Worm (Caenorhabditis elegans) whole organism, L1 larva: Measurements from ENCODE around the gene K05F6.8.

Experiments used
- C16A3.4 ChIP-seq: fragments of 150-350 bp; optimal IDR thresholded peaks from 2 replicates; lab custom pipeline; 2014; ENCODE audit warnings: missing biosample characterization, missing genetic modification characterization
- C34B4.2 ChIP-seq: sonication (generic microtip); optimal IDR thresholded peaks from 2 replicates; lab custom pipeline; 2017; ENCODE audit warnings: mild to moderate bottlenecking, missing genetic modification characterization, missing compliant biosample characterization
- Y116A8C.19 ChIP-seq: sonication (generic microtip); optimal IDR thresholded peaks from 2 replicates; lab custom pipeline; 2016; ENCODE audit warnings: missing compliant biosample characterization, missing genetic modification characterization, borderline replicate concordance
- ceh-63 ChIP-seq: fragments of 200-800 bp; sonication (Bioruptor generic); optimal IDR thresholded peaks from 2 replicates; lab custom pipeline; 2018; ENCODE audit warnings: mild to moderate bottlenecking, missing genetic modification characterization, missing compliant biosample characterization
- ceh-8 ChIP-seq: fragments of 200-800 bp; sonication (Bioruptor generic); optimal IDR thresholded peaks from 2 replicates; lab custom pipeline; 2018; ENCODE audit warnings: mild to moderate bottlenecking, missing genetic modification characterization, moderate library complexity, missing compliant biosample characterization
- ces-1 ChIP-seq: fragments of 150-350 bp; optimal IDR thresholded peaks from 2 replicates; lab custom pipeline; 2014; ENCODE audit warnings: missing biosample characterization, missing genetic modification reagents, missing genetic modification characterization
- dpl-1 ChIP-seq, 3 experiments: fragments of 150-350 bp in 2 of 3; sonication (generic microtip) in 1 of 3; optimal IDR thresholded peaks; 2 replicates each; lab custom pipeline; 2014 to 2017; ENCODE audit warnings: missing biosample characterization in 3 of 3, missing genetic modification characterization in 3 of 3, missing genetic modification reagents in 3 of 3
- efl-3 ChIP-seq: fragments of 200-800 bp; sonication (Bioruptor generic); optimal IDR thresholded peaks from 2 replicates; lab custom pipeline; 2018; ENCODE audit warnings: mild to moderate bottlenecking, missing genetic modification characterization, missing compliant biosample characterization
- elt-2 ChIP-seq: sonication (generic microtip); optimal IDR thresholded peaks from 2 replicates; lab custom pipeline; 2016; ENCODE audit warnings: missing genetic modification characterization, mild to moderate bottlenecking, inconsistent platforms, missing compliant biosample characterization, missing genetic modification reagents
- fkh-10 ChIP-seq: sonication (generic microtip); optimal IDR thresholded peaks from 2 replicates; lab custom pipeline; 2017; ENCODE audit warnings: missing biosample characterization, missing genetic modification reagents, missing genetic modification characterization
- fkh-4 ChIP-seq: sonication (generic microtip); optimal IDR thresholded peaks from 2 replicates; lab custom pipeline; 2016; ENCODE audit warnings: missing compliant biosample characterization, missing genetic modification characterization, borderline replicate concordance
- fos-1 ChIP-seq: fragments of 150-350 bp; optimal IDR thresholded peaks from 2 replicates; lab custom pipeline; 2014; ENCODE audit warnings: missing biosample characterization, missing genetic modification characterization
- irx-1 ChIP-seq: sonication (generic microtip); optimal IDR thresholded peaks from 2 replicates; lab custom pipeline; 2016; ENCODE audit warnings: missing genetic modification characterization, missing compliant biosample characterization
- isw-1 ChIP-seq: fragments of 200-800 bp; sonication (Bioruptor generic); IDR thresholded peaks from 2 replicates; pipeline ENCODE4 v1.3.6; 2022; ENCODE audit warnings: missing genetic modification characterization, missing compliant biosample characterization
- lin-13 ChIP-seq: fragments of 150-350 bp; optimal IDR thresholded peaks from 2 replicates; lab custom pipeline; 2014; ENCODE audit warnings: missing biosample characterization, missing genetic modification reagents, missing genetic modification characterization
- lin-14 ChIP-seq: fragments of 200-800 bp; sonication (Bioruptor generic); optimal IDR thresholded peaks from 2 replicates; lab custom pipeline; 2018; ENCODE audit warnings: mild to moderate bottlenecking, missing genetic modification characterization, moderate library complexity, missing compliant biosample characterization
- lir-3 ChIP-seq: sonication (generic microtip); optimal IDR thresholded peaks from 2 replicates; lab custom pipeline; 2016; ENCODE audit warnings: mild to moderate bottlenecking, missing genetic modification characterization, moderate library complexity, missing compliant biosample characterization; ENCODE audit not compliant: poor library complexity
- mab-9 ChIP-seq: fragments of 200-800 bp; sonication (Bioruptor generic); IDR thresholded peaks from 2 replicates; pipeline ENCODE4 v1.3.6; 2022; ENCODE audit warnings: missing genetic modification reagents, missing genetic modification characterization, missing compliant biosample characterization
- mep-1 ChIP-seq: fragments of 150-350 bp; optimal IDR thresholded peaks from 2 replicates; lab custom pipeline; 2014; ENCODE audit warnings: missing biosample characterization, missing genetic modification characterization
- nhr-12 ChIP-seq: sonication (generic microtip); optimal IDR thresholded peaks from 2 replicates; lab custom pipeline; 2017; ENCODE audit warnings: missing biosample characterization, missing genetic modification characterization
- nhr-237 ChIP-seq: fragments of 150-350 bp; optimal IDR thresholded peaks from 2 replicates; lab custom pipeline; 2014; ENCODE audit warnings: missing biosample characterization, missing genetic modification characterization
- nhr-47 ChIP-seq: sonication (generic microtip); optimal IDR thresholded peaks from 2 replicates; lab custom pipeline; 2016; ENCODE audit warnings: mild to moderate bottlenecking, missing genetic modification characterization, moderate library complexity, missing compliant biosample characterization
- nhr-76 ChIP-seq: sonication (generic microtip); optimal IDR thresholded peaks from 2 replicates; lab custom pipeline; 2017; ENCODE audit warnings: missing biosample characterization, missing genetic modification characterization
- nhr-77 ChIP-seq: fragments of 150-350 bp; optimal IDR thresholded peaks from 2 replicates; lab custom pipeline; 2014; ENCODE audit warnings: missing biosample characterization, missing genetic modification characterization
- pqm-1 ChIP-seq: sonication (generic microtip); optimal IDR thresholded peaks from 3 replicates; lab custom pipeline; 2017; ENCODE audit warnings: missing biosample characterization, missing genetic modification characterization
- rnt-1 ChIP-seq: sonication (generic microtip); optimal IDR thresholded peaks from 2 replicates; lab custom pipeline; 2016; ENCODE audit warnings: mild to moderate bottlenecking, missing genetic modification characterization, moderate library complexity, missing compliant biosample characterization
- snpc-4 ChIP-seq: fragments of 150-350 bp; optimal IDR thresholded peaks from 2 replicates; lab custom pipeline; 2014; ENCODE audit warnings: missing biosample characterization, missing genetic modification characterization
- sox-4 ChIP-seq: sonication (generic microtip); optimal IDR thresholded peaks from 2 replicates; lab custom pipeline; 2016; ENCODE audit warnings: missing genetic modification characterization, missing compliant biosample characterization
- tbx-2 ChIP-seq: sonication (generic microtip); optimal IDR thresholded peaks from 2 replicates; lab custom pipeline; 2016; ENCODE audit warnings: missing genetic modification characterization, missing compliant biosample characterization
- tlp-1 ChIP-seq: fragments of 150-350 bp; optimal IDR thresholded peaks from 2 replicates; lab custom pipeline; 2014; ENCODE audit warnings: missing biosample characterization, missing genetic modification characterization
- vab-15 ChIP-seq: sonication (generic microtip); optimal IDR thresholded peaks from 2 replicates; lab custom pipeline; 2017; ENCODE audit warnings: missing genotype, mild to moderate bottlenecking, missing genetic modification characterization, missing compliant biosample characterization
- zip-4 ChIP-seq: fragments of 200-800 bp; sonication (Bioruptor generic); optimal IDR thresholded peaks from 2 replicates; lab custom pipeline; 2018; ENCODE audit warnings: mild to moderate bottlenecking, missing genetic modification characterization, moderate library complexity, missing compliant biosample characterization
- ztf-11 ChIP-seq, 2 experiments: sonication (generic microtip); optimal IDR thresholded peaks; 2 replicates each; lab custom pipeline; 2016 to 2017; ENCODE audit warnings: missing genetic modification characterization in 2 of 2, missing biosample characterization in 1 of 2, missing compliant biosample characterization in 1 of 2

K05F6.8 gene

ce11 chrII:1597101-1598088 lies 29.8 kb upstream of the K05F6.8 start, which contains the start of gene bath-46:
Gene bath-46 (plus strand): TSS chrII:1597906.
- TF ChIP-seq lin-14, result no peak
- TF ChIP-seq sox-4 (tag; lab: Kevin White, UChicago), result no peak
- no peak for TF ChIP-seq mep-1
- TF ChIP-seq elt-2 (tag; lab: Kevin White, UChicago), result peak; percentile 67

DNA sequence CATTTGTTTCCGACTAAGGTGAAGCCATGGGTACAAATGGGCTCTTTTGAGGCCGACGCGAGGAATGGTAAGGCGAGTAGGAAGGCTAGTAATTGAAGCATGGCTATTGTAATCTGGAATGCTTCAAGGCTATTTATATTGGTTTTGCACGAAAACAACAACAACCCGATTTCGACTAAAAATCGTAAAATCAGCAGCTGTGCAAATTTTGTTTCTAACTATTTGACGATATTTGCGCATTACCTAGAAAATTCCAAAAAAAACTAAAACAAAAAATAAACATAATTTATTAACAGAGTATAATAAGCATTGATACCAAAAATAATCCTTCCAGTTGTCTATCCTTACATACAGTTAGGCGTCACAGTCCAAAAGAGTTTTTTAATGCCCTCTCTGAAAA lies 27.6 kb upstream of the K05F6.8 start, which contains the start of gene clec-20:
clec-20 (minus strand) TSS at position 101 of the 400 bp plus-strand sequence.
- no peak for TF ChIP-seq mab-9 (GFP tag; lab: Robert Waterston, UW)
- TF ChIP-seq C16A3.4 (tag; lab: Kevin White, UChicago), result no peak
- no peak for TF ChIP-seq fkh-10
- no peak for TF ChIP-seq lir-3 (tag; lab: Kevin White, UChicago)
- TF ChIP-seq snpc-4 (tag; lab: Kevin White, UChicago), result no peak
- no peak for TF ChIP-seq vab-15 (tag; lab: Kevin White, UChicago)
- no peak for TF ChIP-seq ceh-63
- no peak for TF ChIP-seq efl-3 (GFP tag; lab: Kevin White, UChicago)
- TF ChIP-seq ztf-11 (tag; optimal IDR thresholded peaks at IDR 0.05; lab: Kevin White, UChicago), result no peak
- TF ChIP-seq ces-1 (GFP tag; lab: Kevin White, UChicago), result no peak
- no peak for TF ChIP-seq pqm-1 (tag; lab: Kevin White, UChicago)
- no peak for TF ChIP-seq irx-1 (tag; lab: Kevin White, UChicago)
- TF ChIP-seq Y116A8C.19 (tag; lab: Kevin White, UChicago), result no peak
- TF ChIP-seq fkh-4, result no peak
- no peak for TF ChIP-seq zip-4 (GFP tag; lab: Kevin White, UChicago)
- no peak for TF ChIP-seq nhr-77 (tag; lab: Kevin White, UChicago)
- TF ChIP-seq nhr-237 (tag; lab: Kevin White, UChicago), result no peak

DNA sequence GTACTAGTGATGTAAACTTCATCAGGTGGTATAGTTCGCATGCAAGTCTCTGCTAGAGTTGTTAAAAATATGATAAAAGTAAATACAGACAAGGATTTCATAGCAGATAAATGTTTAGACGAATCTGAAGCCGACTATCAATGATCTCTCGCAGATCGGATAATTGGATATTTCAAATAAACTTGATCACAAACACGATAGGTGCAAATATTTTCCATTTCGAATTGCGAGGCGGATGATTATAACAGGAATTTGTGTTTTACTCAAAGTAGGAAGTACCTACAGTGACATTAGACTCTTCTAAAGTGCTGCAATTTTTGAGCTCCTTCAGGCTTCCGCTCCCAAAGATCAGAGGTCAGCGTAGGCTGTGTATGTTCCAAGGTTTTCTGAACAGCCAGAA lies 22.3 kb upstream of the K05F6.8 start, which contains the start of gene T07H3.7:
T07H3.7 (minus strand) TSS at position 101 of the 400 bp plus-strand sequence.
- TF ChIP-seq nhr-12 (tag; lab: Kevin White, UChicago) (no peak), fos-1 (tag; lab: Kevin White, UChicago) (no peak), pqm-1 (tag; lab: Kevin White, UChicago) (no peak), tbx-2 (no peak), nhr-47 (no peak), isw-1 (no peak), lin-13 (GFP tag; lab: Kevin White, UChicago) (no peak), nhr-76 (no peak), zip-4 (GFP tag; lab: Kevin White, UChicago) (no peak), rnt-1 (tag; lab: Kevin White, UChicago) (no peak), tlp-1 (tag; lab: Kevin White, UChicago) (no peak), dpl-1 (GFP tag; optimal IDR thresholded peaks at IDR 0.05; lab: Kevin White, UChicago) (no peak), efl-3 (GFP tag; lab: Kevin White, UChicago) (no peak), ceh-8 (GFP tag; lab: Kevin White, UChicago) (no peak), C34B4.2 (no peak)

- TF ChIP-seq lir-3 (tag; lab: Kevin White, UChicago) (no peak), elt-2 (tag; lab: Kevin White, UChicago) (no peak)
Observed at ce11 chrII:1586305-1586704, 18.8 kb upstream of the K05F6.8 start, which contains the start of gene T07H3.8. Gene T07H3.8 (plus strand): TSS chrII:1586605.
